Fruit fly (Drosophila melanogaster): ENCODE results near the gene CG13367.

DNA sequence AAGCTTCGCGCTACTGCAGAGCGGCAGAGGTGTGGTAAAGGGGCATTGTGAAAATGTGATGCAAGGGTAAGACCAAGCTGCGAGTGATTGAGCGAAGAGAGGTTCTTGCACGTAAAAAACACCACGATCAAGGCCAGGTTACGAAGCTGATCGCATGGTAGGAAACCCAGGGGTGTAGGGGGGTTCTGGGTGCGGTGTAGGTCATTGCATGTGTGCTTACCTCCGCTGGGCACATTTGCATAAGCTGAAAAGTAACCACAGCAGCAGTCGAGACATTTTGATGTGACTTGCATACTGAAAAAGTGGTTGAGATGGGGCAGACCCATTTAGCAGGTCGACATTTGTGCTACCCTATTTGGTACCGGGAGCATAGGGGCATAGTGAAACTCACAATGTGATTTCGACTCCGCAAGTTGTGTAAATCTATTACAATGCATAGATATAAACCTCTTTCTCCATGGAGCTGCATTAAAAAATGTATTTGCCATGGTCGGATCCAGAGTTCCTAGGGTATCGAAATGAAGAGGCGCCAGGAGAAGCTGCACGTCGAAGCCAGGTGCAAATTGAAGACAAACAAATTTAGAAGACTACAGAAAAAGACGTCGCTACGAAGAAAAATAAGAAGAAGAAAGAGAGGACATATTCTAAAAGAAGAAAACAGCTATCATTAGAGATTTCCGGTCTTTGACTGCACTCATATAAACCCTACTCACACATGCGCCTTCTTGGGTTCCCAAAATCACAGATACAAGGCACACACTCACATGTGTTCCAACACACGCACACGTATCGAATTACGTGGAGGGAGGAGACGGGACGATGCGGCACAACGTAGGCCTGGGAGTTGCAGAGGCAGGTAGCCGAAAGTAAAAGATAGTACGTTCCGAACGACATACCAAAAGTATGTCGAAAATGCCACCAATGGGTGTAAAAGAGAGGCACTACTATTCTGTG, 48.5 kb downstream of the CG13367 start:
- no peak for TF ChIP-seq CTCF (optimal IDR thresholded peaks at IDR 0.05)
- TF ChIP-seq CG8478 (optimal IDR thresholded peaks at IDR 0.05), result no peak

Measured in S2 (cell line).